Worm (Caenorhabditis elegans) whole organism, midembryonic: ENCODE results near the gene T12C9.7.

Experiments
- T22C8.4 ChIP-seq: fragments of 200-800 bp; sonication (Bioruptor generic); IDR thresholded peaks from 2 replicates; pipeline ENCODE4 v1.3.6; 2022; ENCODE audit warnings: missing genetic modification characterization, missing compliant biosample characterization
- cog-1 ChIP-seq: sonication (generic microtip); optimal IDR thresholded peaks from 2 replicates; lab custom pipeline; 2016; ENCODE audit warnings: missing genetic modification characterization, missing compliant biosample characterization
- flt-1 ChIP-seq: fragments of 200-800 bp; sonication (Bioruptor generic); IDR thresholded peaks from 2 replicates; pipeline ENCODE4 v1.3.6; 2022; ENCODE audit warnings: missing genetic modification characterization, missing compliant biosample characterization
- klf-2 ChIP-seq: fragments of 200-800 bp; sonication (Bioruptor generic); conservative IDR thresholded peaks from 2 replicates; pipeline ENCODE4 v1.3.6; 2022; ENCODE audit warnings: missing genetic modification reagents, missing genetic modification characterization, missing compliant biosample characterization
- ztf-23 ChIP-seq: fragments of 200-800 bp; sonication (Bioruptor generic); IDR thresholded peaks from 2 replicates; pipeline ENCODE4 v1.3.6; 2022; ENCODE audit warnings: missing genetic modification reagents, missing genetic modification characterization, missing compliant biosample characterization
- ztf-29 ChIP-seq: fragments of 200-800 bp; sonication (Bioruptor generic); IDR thresholded peaks from 2 replicates; pipeline ENCODE4 v1.3.6; 2022; ENCODE audit warnings: missing genetic modification reagents, missing genetic modification characterization, missing compliant biosample characterization

- no peak for TF ChIP-seq cog-1 (tag; lab: Kevin White, UChicago)
- no peak for TF ChIP-seq ztf-23 (GFP tag; lab: Robert Waterston, UW)
- no peak for TF ChIP-seq ztf-29 (GFP tag; lab: Robert Waterston, UW)
- no peak for TF ChIP-seq flt-1 (GFP tag; lab: Robert Waterston, UW)
- TF ChIP-seq T22C8.4 (GFP tag; lab: Robert Waterston, UW): no peak
- TF ChIP-seq klf-2 (GFP tag; lab: Robert Waterston, UW): no peak
These were observed 32.6 kb downstream of the T12C9.7 start for ce11 chrII:4428121-4428520.
